Worm (Caenorhabditis elegans) whole organism, L4 larva: Measurements from ENCODE around the gene ulp-1.

Experiments
- F37D6.2 ChIP-seq: sonication (generic microtip); optimal IDR thresholded peaks from 2 replicates; lab custom pipeline; 2016; ENCODE audit warnings: mild to moderate bottlenecking, missing genetic modification characterization, missing compliant biosample characterization
- F49E8.2 ChIP-seq: sonication (generic microtip); optimal IDR thresholded peaks from 2 replicates; lab custom pipeline; 2016; ENCODE audit warnings: missing compliant biosample characterization, mild to moderate bottlenecking, missing genetic modification characterization, borderline replicate concordance
- aha-1 ChIP-seq: fragments of 150-350 bp; peaks from one replicate; lab custom pipeline; 2014; ENCODE audit warnings: missing biosample characterization, missing genetic modification characterization
- arid-1 ChIP-seq: fragments of 200-800 bp; sonication (Bioruptor generic); conservative IDR thresholded peaks from 2 replicates; pipeline ENCODE4 v1.3.6; 2022; ENCODE audit warnings: missing genetic modification reagents, missing genetic modification characterization, missing compliant biosample characterization
- attf-4 ChIP-seq: sonication (generic microtip); optimal IDR thresholded peaks from 3 replicates; lab custom pipeline; 2017; ENCODE audit warnings: missing biosample characterization, missing genetic modification characterization
- ctbp-1 ChIP-seq: fragments of 200-800 bp; sonication (Bioruptor generic); IDR thresholded peaks from 2 replicates; pipeline ENCODE4 v1.3.6; 2022; ENCODE audit warnings: missing genetic modification reagents, missing genetic modification characterization, missing compliant biosample characterization
- dmd-9 ChIP-seq: fragments of 200-800 bp; sonication (Bioruptor generic); IDR thresholded peaks from 2 replicates; pipeline ENCODE4 v1.3.6; 2022; ENCODE audit warnings: missing genetic modification reagents, missing genetic modification characterization, missing compliant biosample characterization
- egl-27 ChIP-seq: sonication (generic microtip); optimal IDR thresholded peaks from 3 replicates; lab custom pipeline; 2017; ENCODE audit warnings: missing biosample characterization, missing genetic modification reagents, missing genetic modification characterization
- egl-43 ChIP-seq: fragments of 200-800 bp; sonication (Bioruptor generic); IDR thresholded peaks from 2 replicates; pipeline ENCODE4 v1.3.6; 2022; ENCODE audit warnings: missing genetic modification reagents, missing genetic modification characterization, missing compliant biosample characterization
- fkh-10 ChIP-seq: fragments of 150-350 bp; optimal IDR thresholded peaks from 2 replicates; lab custom pipeline; 2014; ENCODE audit warnings: missing biosample characterization, missing genetic modification reagents, missing genetic modification characterization
- lin-29 ChIP-seq: fragments of 200-800 bp; sonication (Bioruptor generic); IDR thresholded peaks from 2 replicates; pipeline ENCODE4 v1.3.6; 2022; ENCODE audit warnings: missing genetic modification reagents, missing genetic modification characterization, missing compliant biosample characterization
- mdl-1 ChIP-seq, 2 experiments: fragments of 150-350 bp in 1 of 2; sonication (generic microtip) in 1 of 2; optimal IDR thresholded peaks; 2 replicates each; lab custom pipeline; 2014 to 2017; ENCODE audit warnings: missing biosample characterization in 2 of 2, missing genetic modification characterization in 2 of 2
- mes-2 ChIP-seq: sonication (generic microtip); optimal IDR thresholded peaks from 2 replicates; lab custom pipeline; 2016; ENCODE audit warnings: missing genotype, mild to moderate bottlenecking, missing genetic modification characterization, missing compliant biosample characterization; ENCODE audit not compliant: poor library complexity, severe bottlenecking
- mxl-2 ChIP-seq: fragments of 200-800 bp; sonication (Bioruptor generic); conservative IDR thresholded peaks from 2 replicates; pipeline ENCODE4 v1.3.6; 2022; ENCODE audit warnings: missing genetic modification reagents, missing genetic modification characterization, missing compliant biosample characterization
- mxl-3 ChIP-seq: fragments of 200-800 bp; sonication (Bioruptor generic); optimal IDR thresholded peaks from 2 replicates; lab custom pipeline; 2018; ENCODE audit warnings: mild to moderate bottlenecking, missing genetic modification characterization, missing compliant biosample characterization
- spr-3 ChIP-seq: fragments of 200-800 bp; sonication (Bioruptor generic); optimal IDR thresholded peaks from 2 replicates; lab custom pipeline; 2018; ENCODE audit warnings: mild to moderate bottlenecking, missing genetic modification characterization, missing compliant biosample characterization
- tra-1 ChIP-seq: fragments of 200-800 bp; sonication (Bioruptor generic); IDR thresholded peaks from 2 replicates; pipeline ENCODE4 v1.3.6; 2022; ENCODE audit warnings: missing genetic modification reagents, missing genetic modification characterization, missing compliant biosample characterization
- unc-62 ChIP-seq, 3 experiments: fragments of 150-350 bp in 1 of 3; sonication (generic microtip); optimal IDR thresholded peaks in 2 of 3; peaks in 1 of 3; 1 replicate in 1 of 3; 2 replicates in 2 of 3; lab custom pipeline; 2014 to 2017; ENCODE audit warnings: missing biosample characterization in 3 of 3, missing genetic modification characterization in 3 of 3, missing genetic modification reagents in 3 of 3, missing genotype in 1 of 3

The ulp-1 gene

ce11 chrIII:5125759-5126158, 43.8 kb downstream of the ulp-1 start:
- no peak for TF ChIP-seq arid-1 (GFP tag; lab: Robert Waterston, UW)
- TF ChIP-seq fkh-10: no peak
- no peak for TF ChIP-seq mdl-1 (tag; optimal IDR thresholded peaks at IDR 0.05; lab: Kevin White, UChicago)
- no peak for TF ChIP-seq attf-4 (tag; lab: Kevin White, UChicago)
- no peak for TF ChIP-seq egl-43 (GFP tag; lab: Robert Waterston, UW)

- TF ChIP-seq egl-27 (tag; lab: Kevin White, UChicago): no peak
- no peak for TF ChIP-seq F37D6.2 (tag; lab: Kevin White, UChicago)
- peak in 1 of 2 experiments; percentile 61 for TF ChIP-seq unc-62 (GFP tag; optimal IDR thresholded peaks at IDR 0.05 in 1 of 2; lab: Kevin White, UChicago)
- TF ChIP-seq unc-62 (tag; optimal IDR thresholded peaks at IDR 0.05; lab: Kevin White, UChicago): no peak
- no peak for TF ChIP-seq lin-29 (GFP tag; lab: Robert Waterston, UW)
Observed at ce11 chrIII:5124385-5124784, 45.2 kb downstream of the ulp-1 start.

- TF ChIP-seq aha-1 (peak; percentile 74), dmd-9 (GFP tag; lab: Robert Waterston, UW) (no peak)
Observed at ce11 chrIII:5120593-5120992, 49.0 kb downstream of the ulp-1 start.

- no peak for TF ChIP-seq ctbp-1
- no peak for TF ChIP-seq tra-1 (GFP tag; lab: Robert Waterston, UW)
- TF ChIP-seq spr-3: no peak
- no peak for TF ChIP-seq mxl-2 (GFP tag; lab: Robert Waterston, UW)
- TF ChIP-seq mes-2 (tag; lab: Kevin White, UChicago): no peak
- TF ChIP-seq mxl-3 (GFP tag; lab: Kevin White, UChicago): no peak
- no peak for TF ChIP-seq F49E8.2 (tag; lab: Kevin White, UChicago)
Observed at ce11 chrIII:5119063-5119462, 50.5 kb downstream of the ulp-1 start.
